Worm (Caenorhabditis elegans): ENCODE data around the gene plpr-1.

Gene plpr-1

ce11 chrII:11226379-11226778 is 4.3 kb downstream of the plpr-1 start, which contains the start of gene T06D8.2:
Gene T06D8.2, plus strand, starts transcription at chrII:11226679.
- TF ChIP-seq unc-62 (GFP tag; optimal IDR thresholded peaks at IDR 0.05), result no peak

ce11 chrII:11234751-11235150 is 12.6 kb downstream of the plpr-1 start, which contains the start of gene cox-15:
Gene cox-15, minus strand, starts transcription at chrII:11234952.
- no peak for TF ChIP-seq unc-62 (GFP tag; optimal IDR thresholded peaks at IDR 0.05)

ce11 chrII:11236274-11236673 is 14.2 kb downstream of the plpr-1 start, which contains the start of gene cchl-1:
Gene cchl-1, minus strand, starts transcription at chrII:11236387.
- TF ChIP-seq unc-62 (GFP tag; optimal IDR thresholded peaks at IDR 0.05), result no peak

ce11 chrII:11237099-11237498 is 15.0 kb downstream of the plpr-1 start, which contains the start of gene fndc-1:
Gene fndc-1, minus strand, starts transcription at chrII:11237325.
- no peak for TF ChIP-seq unc-62 (GFP tag; optimal IDR thresholded peaks at IDR 0.05)

ce11 chrII:11238869-11239647 is 17.0 kb downstream of the plpr-1 start, which contains the start of the genes rpn-9 and T06D8.9:
Gene rpn-9, minus strand, starts transcription at chrII:11238919.
Gene T06D8.9, plus strand, starts transcription at chrII:11239597.
- TF ChIP-seq unc-62 (GFP tag; optimal IDR thresholded peaks at IDR 0.05), result no peak

ce11 chrII:11240214-11240613 is 18.1 kb downstream of the plpr-1 start:
- no peak for TF ChIP-seq unc-62 (GFP tag; optimal IDR thresholded peaks at IDR 0.05)

ce11 chrII:11240963-11241362 is 18.9 kb downstream of the plpr-1 start:
- TF ChIP-seq unc-62 (GFP tag; optimal IDR thresholded peaks at IDR 0.05), result no peak

- TF ChIP-seq unc-62 (GFP tag; optimal IDR thresholded peaks at IDR 0.05), result no peak
Observed at ce11 chrII:11241497-11241896, 19.4 kb downstream of the plpr-1 start.

- no peak for TF ChIP-seq unc-62 (GFP tag; optimal IDR thresholded peaks at IDR 0.05)
Observed at ce11 chrII:11242918-11243317, 20.8 kb downstream of the plpr-1 start.

- no peak for TF ChIP-seq unc-62 (GFP tag; optimal IDR thresholded peaks at IDR 0.05)
Observed at ce11 chrII:11246506-11246905, 24.4 kb downstream of the plpr-1 start.

- TF ChIP-seq unc-62 (GFP tag; optimal IDR thresholded peaks at IDR 0.05), result no peak
Observed at ce11 chrII:11247414-11247813, 25.3 kb downstream of the plpr-1 start, which contains the start of gene T06D8.10. Gene T06D8.10, minus strand, starts transcription at chrII:11247514.

ce11 chrII:11255536-11255935 is 33.4 kb downstream of the plpr-1 start, which contains the start of gene T05B9.2:
Gene T05B9.2, plus strand, starts transcription at chrII:11255836.
- TF ChIP-seq unc-62 (GFP tag; optimal IDR thresholded peaks at IDR 0.05), result no peak

- TF ChIP-seq unc-62 (GFP tag; optimal IDR thresholded peaks at IDR 0.05), result no peak
Observed at ce11 chrII:11259766-11260165, 37.7 kb downstream of the plpr-1 start.

ce11 chrII:11261173-11261572 is 39.1 kb downstream of the plpr-1 start, which contains the start of gene T05B9.1:
Gene T05B9.1, minus strand, starts transcription at chrII:11261192.
- no peak for TF ChIP-seq unc-62 (GFP tag; optimal IDR thresholded peaks at IDR 0.05)

- TF ChIP-seq unc-62 (GFP tag; optimal IDR thresholded peaks at IDR 0.05), result no peak
Observed at ce11 chrII:11268822-11269221, 46.7 kb downstream of the plpr-1 start, which contains the start of gene cut-1. Gene cut-1, plus strand, starts transcription at chrII:11269122.

- no peak for TF ChIP-seq unc-62 (GFP tag; optimal IDR thresholded peaks at IDR 0.05)
Observed at ce11 chrII:11270829-11271228, 48.7 kb downstream of the plpr-1 start.

ce11 chrII:11274876-11275275 is 52.8 kb downstream of the plpr-1 start:
- no peak for TF ChIP-seq unc-62 (GFP tag; optimal IDR thresholded peaks at IDR 0.05)
